Fruit fly (Drosophila melanogaster) whole organism, embryonic: ENCODE measurements around the gene Nup160.

ENCODE experiments used
- CG10654 ChIP-seq: fragments of 200-800 bp; sonication (Bioruptor generic); optimal IDR thresholded peaks from 2 replicates; lab custom pipeline; 2016; ENCODE audit warnings: missing biosample characterization, missing genetic modification characterization
- CG11085 ChIP-seq: fragments of 200-800 bp; sonication (Bioruptor generic); IDR thresholded peaks from 2 replicates; pipeline ENCODE4 v1.3.6; 2022; ENCODE audit warnings: missing biosample characterization, missing genetic modification characterization
- CG11247 ChIP-seq: fragments of 200-800 bp; sonication (Bioruptor generic); IDR thresholded peaks from 2 replicates; pipeline ENCODE4 v1.3.6; 2022; ENCODE audit warnings: missing biosample characterization, missing genetic modification characterization
- CG11696 ChIP-seq: fragments of 200-800 bp; sonication (Bioruptor generic); IDR thresholded peaks from 2 replicates; pipeline ENCODE4 v1.3.6; 2022; ENCODE audit warnings: missing biosample characterization, missing genetic modification characterization
- CG13775 ChIP-seq: fragments of 200-800 bp; sonication (Bioruptor generic); optimal IDR thresholded peaks from 3 replicates; lab custom pipeline; 2017; ENCODE audit warnings: missing biosample characterization, mild to moderate bottlenecking, missing genetic modification characterization
- CG15073 ChIP-seq: fragments of 200-800 bp; sonication (Bioruptor generic); optimal IDR thresholded peaks from 2 replicates; lab custom pipeline; 2016; ENCODE audit warnings: missing biosample characterization, missing genetic modification characterization
- CG18599 ChIP-seq: fragments of 200-800 bp; sonication (Bioruptor generic); optimal IDR thresholded peaks from 3 replicates; lab custom pipeline; 2017; ENCODE audit warnings: missing biosample characterization, missing genetic modification characterization, mild to moderate bottlenecking, moderate library complexity, missing genetic modification reagents
- CG3281 ChIP-seq: fragments of 200-800 bp; sonication (Bioruptor generic); optimal IDR thresholded peaks from 3 replicates; lab custom pipeline; 2017; ENCODE audit warnings: missing biosample characterization, mild to moderate bottlenecking, missing genetic modification characterization
- CG4360 ChIP-seq: fragments of 200-800 bp; sonication (Bioruptor generic); IDR thresholded peaks from 2 replicates; pipeline ENCODE4 v1.3.6; 2022; ENCODE audit warnings: missing biosample characterization, missing genetic modification characterization
- CG43689 ChIP-seq: fragments of 200-800 bp; sonication (Bioruptor generic); IDR thresholded peaks from 2 replicates; pipeline ENCODE4 v1.3.6; 2022; ENCODE audit warnings: missing biosample characterization, missing genetic modification characterization
- CG4617 ChIP-seq: fragments of 200-800 bp; sonication (Bioruptor generic); optimal IDR thresholded peaks from 3 replicates; lab custom pipeline; 2016; ENCODE audit warnings: missing biosample characterization, missing genetic modification characterization, borderline replicate concordance
- CG6254 ChIP-seq: fragments of 200-800 bp; sonication (Bioruptor generic); optimal IDR thresholded peaks from 3 replicates; lab custom pipeline; 2017; ENCODE audit warnings: mild to moderate bottlenecking, missing biosample characterization, missing genetic modification reagents, missing genetic modification characterization
- CG7357 ChIP-seq: fragments of 200-800 bp; sonication (Bioruptor generic); IDR thresholded peaks from 3 replicates; pipeline ENCODE4 v1.3.6; 2022; ENCODE audit warnings: missing biosample characterization, missing genetic modification characterization
- CG7745 ChIP-seq: fragments of 200-800 bp; sonication (Bioruptor generic); optimal IDR thresholded peaks from 2 replicates; lab custom pipeline; 2018; ENCODE audit warnings: missing biosample characterization, mild to moderate bottlenecking, missing genetic modification characterization, moderate library complexity
- CG7786 ChIP-seq: fragments of 200-800 bp; sonication (Bioruptor generic); optimal IDR thresholded peaks from 2 replicates; lab custom pipeline; 2016; ENCODE audit warnings: missing biosample characterization, missing genetic modification characterization
- CG8089 ChIP-seq: fragments of 200-800 bp; sonication (Bioruptor generic); optimal IDR thresholded peaks from 3 replicates; lab custom pipeline; 2016; ENCODE audit warnings: missing biosample characterization, missing genetic modification characterization
- CG8944 ChIP-seq: fragments of 200-800 bp; sonication (Bioruptor generic); optimal IDR thresholded peaks from 3 replicates; lab custom pipeline; 2016; ENCODE audit warnings: missing biosample characterization, missing genetic modification characterization
- Camta ChIP-seq: fragments of 200-800 bp; sonication (Bioruptor generic); optimal IDR thresholded peaks from 2 replicates; lab custom pipeline; 2016; ENCODE audit warnings: missing biosample characterization, missing genetic modification characterization
- Dfd ChIP-seq, 2 experiments: fragments of >200 bp; optimal IDR thresholded peaks; 2 replicates each; lab custom pipeline; 2017; ENCODE audit warnings: missing biosample characterization in 2 of 2, missing genetic modification characterization in 2 of 2
- E2f1 ChIP-seq: fragments of 200-800 bp; sonication (Bioruptor generic); IDR thresholded peaks from 2 replicates; pipeline ENCODE4 v1.3.6; 2022; ENCODE audit warnings: missing biosample characterization, missing genetic modification characterization
- Gsc ChIP-seq: fragments of 200-800 bp; sonication (Bioruptor generic); IDR thresholded peaks from 2 replicates; pipeline ENCODE4 v1.3.6; 2022; ENCODE audit warnings: missing biosample characterization, missing genetic modification characterization
- Lim3 ChIP-seq: fragments of 200-800 bp; sonication (Bioruptor generic); IDR thresholded peaks from 2 replicates; pipeline ENCODE4 v1.3.6; 2022; ENCODE audit warnings: missing biosample characterization, missing genetic modification characterization
- Lpt ChIP-seq: fragments of >200 bp; optimal IDR thresholded peaks from 2 replicates; lab custom pipeline; 2018; ENCODE audit warnings: missing biosample characterization, missing genetic modification characterization
- Mes4 ChIP-seq: fragments of 200-800 bp; sonication (Bioruptor generic); optimal IDR thresholded peaks from 2 replicates; lab custom pipeline; 2016; ENCODE audit warnings: missing biosample characterization, missing genetic modification characterization
- NFAT ChIP-seq: fragments of 200-800 bp; sonication (Bioruptor generic); IDR thresholded peaks from 2 replicates; pipeline ENCODE4 v1.3.6; 2022; ENCODE audit warnings: missing biosample characterization, missing genetic modification characterization
- Oaz ChIP-seq: fragments of 200-800 bp; sonication (Bioruptor generic); IDR thresholded peaks from 2 replicates; pipeline ENCODE4 v1.3.6; 2022; ENCODE audit warnings: missing biosample characterization, missing genetic modification characterization
- Rx ChIP-seq: fragments of 200-800 bp; sonication (Bioruptor generic); IDR thresholded peaks from 2 replicates; pipeline ENCODE4 v1.3.6; 2022; ENCODE audit warnings: missing biosample characterization, missing genetic modification characterization
- Ssrp ChIP-seq: fragments of 200-800 bp; sonication (Bioruptor generic); optimal IDR thresholded peaks from 2 replicates; lab custom pipeline; 2018; ENCODE audit warnings: missing biosample characterization, mild to moderate bottlenecking, missing genetic modification characterization, moderate library complexity
- Xrp1 ChIP-seq: fragments of 200-800 bp; sonication (Bioruptor generic); IDR thresholded peaks from 2 replicates; pipeline ENCODE4 v1.3.6; 2022; ENCODE audit warnings: missing biosample characterization, missing genetic modification characterization
- ac ChIP-seq: fragments of 200-800 bp; sonication (Bioruptor generic); optimal IDR thresholded peaks from 3 replicates; lab custom pipeline; 2017; ENCODE audit warnings: missing biosample characterization, mild to moderate bottlenecking, missing genetic modification characterization
- al ChIP-seq: fragments of 200-800 bp; sonication (Bioruptor generic); IDR thresholded peaks from 2 replicates; pipeline ENCODE4 v1.3.6; 2022; ENCODE audit warnings: missing biosample characterization, missing genetic modification characterization
- ap ChIP-seq: fragments of 200-800 bp; sonication (Bioruptor generic); IDR thresholded peaks from 2 replicates; pipeline ENCODE4 v1.3.6; 2022; ENCODE audit warnings: missing biosample characterization, missing genetic modification characterization
- ase ChIP-seq: fragments of 200-800 bp; sonication (Bioruptor generic); IDR thresholded peaks from 3 replicates; pipeline ENCODE4 v1.3.6; 2022; ENCODE audit warnings: missing biosample characterization, missing genetic modification characterization
- dm ChIP-seq: fragments of 200-800 bp; sonication (Bioruptor generic); optimal IDR thresholded peaks from 3 replicates; lab custom pipeline; 2016; ENCODE audit warnings: missing biosample characterization, missing genetic modification characterization
- fru ChIP-seq: fragments of >200 bp; optimal IDR thresholded peaks from 2 replicates; lab custom pipeline; 2017
- gcm2 ChIP-seq: fragments of 200-800 bp; sonication (Bioruptor generic); optimal IDR thresholded peaks from 2 replicates; lab custom pipeline; 2016; ENCODE audit warnings: missing biosample characterization, missing genetic modification characterization
- lbe ChIP-seq: fragments of 200-800 bp; sonication (Bioruptor generic); optimal IDR thresholded peaks from 2 replicates; lab custom pipeline; 2016; ENCODE audit warnings: missing biosample characterization, mild to moderate bottlenecking, missing genetic modification characterization
- lov ChIP-seq, 2 experiments: fragments of 200-800 bp in 1 of 2; fragments of >200 bp in 1 of 2; sonication (Bioruptor generic) in 1 of 2; IDR thresholded peaks in 1 of 2; optimal IDR thresholded peaks in 1 of 2; 2 replicates in 1 of 2; 3 replicates in 1 of 2; pipeline versions ENCODE4 v1.3.6 to Lab custom; 2017 to 2022; ENCODE audit warnings: missing biosample characterization in 1 of 2, missing genetic modification characterization in 1 of 2
- nerfin-2 ChIP-seq: fragments of 200-800 bp; sonication (Bioruptor generic); IDR thresholded peaks from 2 replicates; pipeline ENCODE4 v1.3.6; 2022; ENCODE audit warnings: missing biosample characterization, missing genetic modification characterization; ENCODE audit not compliant: partially characterized antibody
- pan ChIP-seq, 4 experiments: fragments of >200 bp in 3 of 4; fragments of 200-800 bp in 1 of 4; sonication (Bioruptor generic) in 1 of 4; optimal IDR thresholded peaks in 3 of 4; IDR thresholded peaks in 1 of 4; 2 replicates each; pipeline versions ENCODE4 v1.3.6 to Lab custom; 2017 to 2022; ENCODE audit warnings: missing biosample characterization in 2 of 4, missing genetic modification characterization in 2 of 4, mixed read lengths in 1 of 4
- peb ChIP-seq: fragments of 200-800 bp; sonication (Bioruptor generic); IDR thresholded peaks from 2 replicates; pipeline ENCODE4 v1.3.6; 2022; ENCODE audit warnings: missing biosample characterization, missing genetic modification characterization
- pfk ChIP-seq: fragments of 200-800 bp; sonication (Bioruptor generic); optimal IDR thresholded peaks from 2 replicates; lab custom pipeline; 2018; ENCODE audit warnings: missing biosample characterization, mild to moderate bottlenecking, missing genetic modification characterization, moderate library complexity
- repo ChIP-seq: fragments of 200-800 bp; sonication (Bioruptor generic); optimal IDR thresholded peaks from 2 replicates; lab custom pipeline; 2016; ENCODE audit warnings: missing biosample characterization, missing genetic modification characterization
- salm ChIP-seq: fragments of 200-800 bp; sonication (Bioruptor generic); optimal IDR thresholded peaks from 2 replicates; lab custom pipeline; 2018; ENCODE audit warnings: missing biosample characterization, mild to moderate bottlenecking, missing genetic modification characterization
- sd ChIP-seq: fragments of 200-800 bp; sonication (Bioruptor generic); optimal IDR thresholded peaks from 3 replicates; lab custom pipeline; 2018; ENCODE audit warnings: missing biosample characterization, mild to moderate bottlenecking, missing genetic modification characterization, moderate library complexity
- slou ChIP-seq: fragments of 200-800 bp; sonication (Bioruptor generic); optimal IDR thresholded peaks from 3 replicates; lab custom pipeline; 2016; ENCODE audit warnings: missing biosample characterization, missing genetic modification characterization
- stwl ChIP-seq: fragments of 200-800 bp; sonication (Bioruptor generic); optimal IDR thresholded peaks from 3 replicates; lab custom pipeline; 2018; ENCODE audit warnings: missing biosample characterization, mild to moderate bottlenecking, missing genetic modification characterization, moderate library complexity
- yki ChIP-seq: fragments of >200 bp; optimal IDR thresholded peaks from 3 replicates; lab custom pipeline; 2018
- zen ChIP-seq: fragments of 200-800 bp; sonication (Bioruptor generic); optimal IDR thresholded peaks from 3 replicates; lab custom pipeline; 2018; ENCODE audit warnings: missing biosample characterization, mild to moderate bottlenecking, missing genetic modification characterization, moderate library complexity
- zfh1 ChIP-seq: fragments of 200-800 bp; sonication (Bioruptor generic); IDR thresholded peaks from 3 replicates; pipeline ENCODE4 v1.3.6; 2022; ENCODE audit warnings: missing biosample characterization, missing genetic modification characterization

The Nup160 gene

dm6 chr2L:11106562-11106962 lies 17.0 kb upstream of the Nup160 start, which contains the start of gene Reps (continued):
- peak; percentile 97 for TF ChIP-seq Oaz (GFP tag; lab: Robert Waterston, UW)
- TF ChIP-seq CG7786 = peak; percentile 97
- TF ChIP-seq pfk (GFP tag; lab: Kevin White, UChicago) = peak; percentile 70
- peak; percentile 98 for TF ChIP-seq CG18599 (GFP tag; lab: Kevin White, UChicago)
- TF ChIP-seq CG3281 (GFP tag; lab: Kevin White, UChicago) = peak; percentile 99
- peak; percentile 99 for TF ChIP-seq zen
- no peak for TF ChIP-seq Dfd (GFP tag; optimal IDR thresholded peaks at IDR 0.05; lab: Kevin White, UChicago)
- peak; percentile 98 for TF ChIP-seq NFAT (GFP tag; lab: Robert Waterston, UW)
- TF ChIP-seq stwl (tag; lab: Kevin White, UChicago) = peak; percentile 95
- TF ChIP-seq CG4360 (GFP tag; lab: Robert Waterston, UW) = peak; percentile 88
- peak; percentile 96 for TF ChIP-seq Lim3 (GFP tag; lab: Robert Waterston, UW)
- TF ChIP-seq Gsc (GFP tag; lab: Robert Waterston, UW) = peak; percentile 98
- TF ChIP-seq sd = no peak

dm6 chr2L:11113011-11113528 lies 10.5 kb upstream of the Nup160 start, which contains the start of gene Idua:
Gene Idua (minus strand): TSS chr2L:11113061.
- TF ChIP-seq yki (lab: Kevin White, UChicago) = no peak
- TF ChIP-seq E2f1 (GFP tag; lab: Robert Waterston, UW) = peak; percentile 39; the same call in 1 of the 2 replicates
- TF ChIP-seq gcm2 (GFP tag; lab: Kevin White, UChicago) = no peak
- no peak for TF ChIP-seq CG15073
- TF ChIP-seq pan (optimal IDR thresholded peaks at IDR 0.05; lab: Kevin White, UChicago) = no peak
- peak in 1 of 2 experiments; percentile 72 for TF ChIP-seq pan (GFP tag; optimal IDR thresholded peaks at IDR 0.05 in 1 of 2, IDR thresholded peaks at IDR 0.05 in 1 of 2)
- no peak for TF ChIP-seq Camta (GFP tag; lab: Kevin White, UChicago)
- TF ChIP-seq Rx (GFP tag; lab: Robert Waterston, UW) = peak; percentile 22; the same call in 1 of the 2 replicates
- TF ChIP-seq ap (GFP tag; lab: Robert Waterston, UW) = no peak
- TF ChIP-seq Mes4 (GFP tag; lab: Kevin White, UChicago) = no peak
- TF ChIP-seq CG8944 (GFP tag; lab: Kevin White, UChicago) = peak; percentile 15
- no peak for TF ChIP-seq zfh1
- TF ChIP-seq repo (GFP tag; lab: Kevin White, UChicago) = no peak
- peak; percentile 70 for TF ChIP-seq CG6254
- TF ChIP-seq al = peak; percentile 39; the same call in 1 of the 2 replicates
- no peak for TF ChIP-seq CG7745 (tag; lab: Kevin White, UChicago)
- TF ChIP-seq Xrp1 (GFP tag; lab: Robert Waterston, UW) = peak; percentile 79
- peak; percentile 24 for TF ChIP-seq CG10654
- peak; percentile 54 for TF ChIP-seq CG13775 (GFP tag; lab: Kevin White, UChicago)
- peak; percentile 2 for TF ChIP-seq slou (GFP tag; lab: Kevin White, UChicago)
- no peak for TF ChIP-seq fru
- TF ChIP-seq lov (optimal IDR thresholded peaks at IDR 0.05; lab: Kevin White, UChicago) = no peak
- no peak for TF ChIP-seq lov (GFP tag; IDR thresholded peaks at IDR 0.05; lab: Robert Waterston, UW)
- no peak; the same call in 1 of the 2 replicates for TF ChIP-seq CG11085 (GFP tag; lab: Robert Waterston, UW)
- TF ChIP-seq ac (GFP tag; lab: Kevin White, UChicago) = no peak
- TF ChIP-seq CG8089 (GFP tag; lab: Kevin White, UChicago) = no peak
- no peak for TF ChIP-seq nerfin-2 (GFP tag; lab: Robert Waterston, UW)
- TF ChIP-seq ase (GFP tag; lab: Robert Waterston, UW) = peak; percentile 67
- TF ChIP-seq CG11247 (GFP tag; lab: Robert Waterston, UW) = no peak
- 0 out of 2 replicates have a peak, but pooled peaks have one; percentile 33 for TF ChIP-seq CG11696
- no peak for TF ChIP-seq CG43689 (GFP tag; lab: Robert Waterston, UW)
- TF ChIP-seq lbe (GFP tag; lab: Kevin White, UChicago) = no peak
- TF ChIP-seq dm = no peak
- peak; percentile 58 for TF ChIP-seq Ssrp (tag; lab: Kevin White, UChicago)
- TF ChIP-seq salm (tag; lab: Kevin White, UChicago) = no peak
- no peak for TF ChIP-seq CG4617
- no peak for TF ChIP-seq Lpt (GFP tag; lab: Kevin White, UChicago)
- TF ChIP-seq peb (GFP tag; lab: Robert Waterston, UW) = peak; percentile 61
- no peak for TF ChIP-seq zen
- TF ChIP-seq CG7357 (GFP tag; lab: Robert Waterston, UW) = peak; percentile 60; the same call in 1 of the 3 replicates
